Worm (Caenorhabditis elegans): ENCODE data around the gene C29F5.8.

- no peak for TF ChIP-seq pha-4 (GFP tag; IDR thresholded peaks at IDR 0.05)
- no peak for TF ChIP-seq pha-4 (tag; optimal IDR thresholded peaks at IDR 0.05)
- TF ChIP-seq zfp-3 (GFP tag; conservative IDR thresholded peaks at IDR 0.05): no peak
- TF ChIP-seq nhr-10 (tag; optimal IDR thresholded peaks at IDR 0.05): no peak
- TF ChIP-seq T20F7.1 (GFP tag; optimal IDR thresholded peaks at IDR 0.05): no peak
- no peak for TF ChIP-seq unc-62 (GFP tag; optimal IDR thresholded peaks at IDR 0.05 in 1 of 2)
- TF ChIP-seq unc-62 (tag; optimal IDR thresholded peaks at IDR 0.05): no peak
- TF ChIP-seq nhr-42 (GFP tag; IDR thresholded peaks at IDR 0.05): no peak
- no peak for TF ChIP-seq ama-1 (optimal IDR thresholded peaks at IDR 0.05)
- no peak for TF ChIP-seq spr-1 (tag; optimal IDR thresholded peaks at IDR 0.05)
- peak; percentile 45 for TF ChIP-seq nhr-28 (tag; optimal IDR thresholded peaks at IDR 0.05)
- no peak for TF ChIP-seq lin-15B (tag; optimal IDR thresholded peaks at IDR 0.05)
- no peak for TF ChIP-seq ztf-11 (tag; optimal IDR thresholded peaks at IDR 0.05)
- no peak for TF ChIP-seq skn-1 (tag; optimal IDR thresholded peaks at IDR 0.05)
- no peak for TF ChIP-seq ceh-82 (tag; optimal IDR thresholded peaks at IDR 0.05)
Observed at ce11 chrII:6281903-6282302, 24.3 kb upstream of the C29F5.8 start.

All from whole organism, L4 larva.